Worm (Caenorhabditis elegans) whole organism, midembryonic: Measurements from ENCODE around the gene ugt-38.

ENCODE experiments used
- flt-1 ChIP-seq: fragments of 200-800 bp; sonication (Bioruptor generic); IDR thresholded peaks from 2 replicates; pipeline ENCODE4 v1.3.6; 2022; ENCODE audit warnings: missing genetic modification characterization, missing compliant biosample characterization
- tab-1 ChIP-seq: fragments of 200-800 bp; sonication (Bioruptor generic); IDR thresholded peaks from 2 replicates; pipeline ENCODE4 v1.3.6; 2022; ENCODE audit warnings: missing genetic modification characterization, missing compliant biosample characterization

DNA sequence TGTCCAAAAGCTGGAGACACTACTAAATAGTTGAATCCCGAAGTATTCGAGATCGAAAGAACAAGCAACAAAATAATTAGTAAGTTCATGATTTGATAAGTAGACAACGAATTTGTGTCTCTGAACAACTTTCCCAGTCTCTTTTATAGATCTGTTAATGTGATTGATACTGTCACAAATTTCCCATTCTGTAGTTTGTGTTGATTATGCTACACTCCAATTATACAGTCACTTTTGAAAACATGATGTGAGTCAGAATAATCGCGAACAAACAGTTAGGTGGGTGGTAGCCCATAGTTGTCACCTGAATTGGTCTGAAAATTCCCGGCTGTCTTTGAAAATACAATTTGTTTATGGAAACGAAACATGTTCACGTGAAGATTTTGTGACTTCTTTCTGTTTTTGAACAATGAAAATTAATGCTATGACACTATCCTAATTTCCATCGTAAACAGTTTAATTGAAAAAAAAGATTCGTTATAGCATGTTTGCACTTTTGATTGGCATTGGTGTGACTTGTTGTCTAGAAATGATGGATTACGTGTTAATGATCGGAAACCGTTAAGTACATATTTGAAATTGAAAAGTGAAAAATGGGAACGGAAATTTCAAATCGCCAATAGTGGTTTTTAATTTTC is 16.3 kb upstream of the ugt-38 start, which contains the start of gene ugt-41:
- TF ChIP-seq flt-1 (GFP tag; lab: Robert Waterston, UW) (no peak), tab-1 (GFP tag; lab: Robert Waterston, UW) (no peak)
